Fruit fly (Drosophila melanogaster): Measurements from ENCODE around the gene Surf6.

Gene Surf6

dm6 chr3R:19863979-19864775 is 40.5 kb downstream of the Surf6 start, which contains the start of the genes CG4572 and CG4686 (continued):
- peak; percentile 28 for TF ChIP-seq run (tag; optimal IDR thresholded peaks at IDR 0.05)
- no peak for TF ChIP-seq mirr (GFP tag; optimal IDR thresholded peaks at IDR 0.05)
- peak; percentile 72 for TF ChIP-seq CG12155 (GFP tag; optimal IDR thresholded peaks at IDR 0.05)
- peak; percentile 57 for TF ChIP-seq Six4 (GFP tag; optimal IDR thresholded peaks at IDR 0.05)
- peak; percentile 80 for TF ChIP-seq lab (GFP tag; optimal IDR thresholded peaks at IDR 0.05)
- peak; percentile 70 for TF ChIP-seq CG8924 (tag; optimal IDR thresholded peaks at IDR 0.05)
- peak; percentile 38 for TF ChIP-seq Camta (GFP tag; optimal IDR thresholded peaks at IDR 0.05)
- TF ChIP-seq CG10462 (GFP tag; optimal IDR thresholded peaks at IDR 0.05) = peak; percentile 47
- peak; percentile 58 for TF ChIP-seq CG17385 (GFP tag; optimal IDR thresholded peaks at IDR 0.05)
- TF ChIP-seq slp2 (GFP tag; optimal IDR thresholded peaks at IDR 0.05) = peak; percentile 58
- TF ChIP-seq CG32772 (GFP tag; IDR thresholded peaks at IDR 0.05) = peak; percentile 59
- peak; percentile 19 for TF ChIP-seq btn (GFP tag; optimal IDR thresholded peaks at IDR 0.05)
- peak; percentile 75; the same call in 1 of the 2 replicates for TF ChIP-seq klu (GFP tag; IDR thresholded peaks at IDR 0.05)
- TF ChIP-seq emc (GFP tag; optimal IDR thresholded peaks at IDR 0.05) = peak; percentile 37
- TF ChIP-seq CG3838 (GFP tag; optimal IDR thresholded peaks at IDR 0.05) = peak; percentile 11
- peak; percentile 80 for TF ChIP-seq fu2 (GFP tag; optimal IDR thresholded peaks at IDR 0.05)
- TF ChIP-seq CG3407 (GFP tag; optimal IDR thresholded peaks at IDR 0.05) = peak; percentile 29
- no peak for TF ChIP-seq CG8359 (GFP tag; optimal IDR thresholded peaks at IDR 0.05; ENCODE audit: borderline replicate concordance)
- TF ChIP-seq scrt (GFP tag; optimal IDR thresholded peaks at IDR 0.05) = peak; percentile 55
- peak; percentile 75 for TF ChIP-seq slbo (GFP tag; IDR thresholded peaks at IDR 0.05)
- TF ChIP-seq CG12236 (GFP tag; optimal IDR thresholded peaks at IDR 0.05) = peak; percentile 34
- peak; percentile 66 for TF ChIP-seq CG18476 (GFP tag; optimal IDR thresholded peaks at IDR 0.05)
- TF ChIP-seq CG1647 (GFP tag; optimal IDR thresholded peaks at IDR 0.05) = peak; percentile 85
- peak; percentile 58 for TF ChIP-seq CG9876 (GFP tag; optimal IDR thresholded peaks at IDR 0.05)
- no peak for TF ChIP-seq hbn (GFP tag; IDR thresholded peaks at IDR 0.05; ENCODE audit: partially characterized antibody)
- peak; percentile 31 for TF ChIP-seq schlank (tag; optimal IDR thresholded peaks at IDR 0.05)
- TF ChIP-seq CG9609 (GFP tag; optimal IDR thresholded peaks at IDR 0.05) = peak; percentile 71
- TF ChIP-seq ewg (GFP tag; optimal IDR thresholded peaks at IDR 0.05) = peak; percentile 53
- peak; percentile 75 for TF ChIP-seq CG6272 (GFP tag; IDR thresholded peaks at IDR 0.05)
- peak; percentile 36 for TF ChIP-seq tup (GFP tag; optimal IDR thresholded peaks at IDR 0.05)
- TF ChIP-seq Oli (tag; optimal IDR thresholded peaks at IDR 0.05) = peak; percentile 70
- peak; percentile 85 for TF ChIP-seq HLH54F (GFP tag; optimal IDR thresholded peaks at IDR 0.05)
- peak; percentile 75 for TF ChIP-seq Fer1 (GFP tag; optimal IDR thresholded peaks at IDR 0.05)
- peak; percentile 38 for TF ChIP-seq CG6683 (GFP tag; optimal IDR thresholded peaks at IDR 0.05)
- peak in 1 of 2 experiments; percentile 58 for TF ChIP-seq bsh (GFP tag; optimal IDR thresholded peaks at IDR 0.05)
- peak; percentile 85 for TF ChIP-seq CoRest (tag; optimal IDR thresholded peaks at IDR 0.05)
- no peak for TF ChIP-seq CG7963 (GFP tag; IDR thresholded peaks at IDR 0.05; ENCODE audit: partially characterized antibody)
- TF ChIP-seq phol (tag; optimal IDR thresholded peaks at IDR 0.05) = peak; percentile 88
- TF ChIP-seq Max (GFP tag; optimal IDR thresholded peaks at IDR 0.05) = peak; percentile 77
- peak; percentile 39 for TF ChIP-seq CG17186 (GFP tag; optimal IDR thresholded peaks at IDR 0.05)
- TF ChIP-seq Bteb2 (GFP tag; optimal IDR thresholded peaks at IDR 0.05) = peak; percentile 67
- no peak; the same call in 1 of the 2 replicates for TF ChIP-seq CG1024 (GFP tag; IDR thresholded peaks at IDR 0.05)
- TF ChIP-seq CrebB (tag; optimal IDR thresholded peaks at IDR 0.05) = peak; percentile 40
- peak; percentile 51; the same call in 1 of the 2 replicates for TF ChIP-seq Adf1 (GFP tag; IDR thresholded peaks at IDR 0.05)
- peak; percentile 56 for TF ChIP-seq D19B (GFP tag; optimal IDR thresholded peaks at IDR 0.05)
- peak; percentile 78 for TF ChIP-seq PHDP (tag; optimal IDR thresholded peaks at IDR 0.05)
- TF ChIP-seq HHEX (GFP tag; optimal IDR thresholded peaks at IDR 0.05) = peak; percentile 68
- peak; percentile 78 for TF ChIP-seq ssp (GFP tag; IDR thresholded peaks at IDR 0.05)
